Worm (Caenorhabditis elegans): Measurements from ENCODE around the gene F28C10.1.

The F28C10.1 gene

ce11 chrX:585598-586217 lies 42.8 kb downstream of the F28C10.1 start:
- no peak for TF ChIP-seq ztf-29 (GFP tag; IDR thresholded peaks at IDR 0.05)
- TF ChIP-seq ref-1 (GFP tag; conservative IDR thresholded peaks at IDR 0.05): no peak
- TF ChIP-seq tab-1 (GFP tag; IDR thresholded peaks at IDR 0.05): no peak
- no peak for TF ChIP-seq ztf-23 (GFP tag; IDR thresholded peaks at IDR 0.05)
- TF ChIP-seq cog-1 (tag; optimal IDR thresholded peaks at IDR 0.05): no peak

ce11 chrX:587798-588197 lies 44.9 kb downstream of the F28C10.1 start, which contains the start of gene mrp-1:
Gene mrp-1, minus strand, starts transcription at chrX:587898.
- TF ChIP-seq T22C8.4 (GFP tag; IDR thresholded peaks at IDR 0.05) (no peak), ztf-23 (GFP tag; IDR thresholded peaks at IDR 0.05) (no peak)

ce11 chrX:591056-591455 lies 48.1 kb downstream of the F28C10.1 start:
- no peak for TF ChIP-seq T22C8.4 (GFP tag; IDR thresholded peaks at IDR 0.05)
- TF ChIP-seq cog-1 (tag; optimal IDR thresholded peaks at IDR 0.05): no peak
- TF ChIP-seq med-1 (GFP tag; optimal IDR thresholded peaks at IDR 0.05; ENCODE audit: insufficient read depth): no peak
- TF ChIP-seq flt-1 (GFP tag; IDR thresholded peaks at IDR 0.05): no peak
- TF ChIP-seq ref-1 (GFP tag; conservative IDR thresholded peaks at IDR 0.05): no peak
- no peak for TF ChIP-seq tab-1 (GFP tag; IDR thresholded peaks at IDR 0.05)
- TF ChIP-seq ztf-23 (GFP tag; IDR thresholded peaks at IDR 0.05): no peak
- no peak for TF ChIP-seq klf-2 (GFP tag; conservative IDR thresholded peaks at IDR 0.05)
- no peak for TF ChIP-seq ztf-29 (GFP tag; IDR thresholded peaks at IDR 0.05)

ce11 chrX:593245-593733 lies 50.4 kb downstream of the F28C10.1 start:
- TF ChIP-seq flt-1 (GFP tag; IDR thresholded peaks at IDR 0.05) (peak; percentile 73), ref-1 (GFP tag; conservative IDR thresholded peaks at IDR 0.05) (no peak), tab-1 (GFP tag; IDR thresholded peaks at IDR 0.05) (no peak), T22C8.4 (GFP tag; IDR thresholded peaks at IDR 0.05) (no peak; the same call in 1 of the 2 replicates), med-1 (GFP tag; optimal IDR thresholded peaks at IDR 0.05; ENCODE audit: insufficient read depth) (no peak), cog-1 (tag; optimal IDR thresholded peaks at IDR 0.05) (peak; percentile 89), ztf-29 (GFP tag; IDR thresholded peaks at IDR 0.05) (no peak), ztf-23 (GFP tag; IDR thresholded peaks at IDR 0.05) (peak; percentile 26; the same call in 1 of the 2 replicates), klf-2 (GFP tag; conservative IDR thresholded peaks at IDR 0.05) (no peak)
